Fruit fly (Drosophila melanogaster): Measurements from ENCODE around the gene Gmppb.

Gene Gmppb

dm6 chr3R:4775371-4775770, 35.9 kb upstream of the Gmppb start:
- peak; percentile 47 for TF ChIP-seq CG31627 (GFP tag; optimal IDR thresholded peaks at IDR 0.05)
- TF ChIP-seq CG1621 (tag; optimal IDR thresholded peaks at IDR 0.05): peak; percentile 37
- peak; percentile 27; the same call in 1 of the 3 replicates for TF ChIP-seq eg (GFP tag; IDR thresholded peaks at IDR 0.05)
- TF ChIP-seq Eip75B (GFP tag; optimal IDR thresholded peaks at IDR 0.05): no peak
- no peak for TF ChIP-seq spab (GFP tag; optimal IDR thresholded peaks at IDR 0.05)
- peak; percentile 31 for TF ChIP-seq Sox14 (GFP tag; optimal IDR thresholded peaks at IDR 0.05)
- peak; percentile 18 for TF ChIP-seq lz (GFP tag; optimal IDR thresholded peaks at IDR 0.05)
- peak; percentile 40 for TF ChIP-seq cyc (GFP tag; optimal IDR thresholded peaks at IDR 0.05)
- no peak for TF ChIP-seq Sox15 (GFP tag; optimal IDR thresholded peaks at IDR 0.05)
- no peak for TF ChIP-seq Ets96B (tag; optimal IDR thresholded peaks at IDR 0.05)
- no peak for TF ChIP-seq CG8632 (GFP tag; optimal IDR thresholded peaks at IDR 0.05)
- no peak for TF ChIP-seq fd59A (GFP tag; optimal IDR thresholded peaks at IDR 0.05)
- TF ChIP-seq acj6 (GFP tag; optimal IDR thresholded peaks at IDR 0.05): peak; percentile 29
- peak; percentile 43; the same call in 2 of the 3 replicates for TF ChIP-seq CG6163 (GFP tag; IDR thresholded peaks at IDR 0.05)
- TF ChIP-seq CG3032 (tag; optimal IDR thresholded peaks at IDR 0.05): peak; percentile 44
- TF ChIP-seq dac (GFP tag; optimal IDR thresholded peaks at IDR 0.05): no peak
- peak; percentile 37; the same call in 1 of the 2 replicates for TF ChIP-seq CG15336 (GFP tag; IDR thresholded peaks at IDR 0.05)
- TF ChIP-seq Ets21C (GFP tag; optimal IDR thresholded peaks at IDR 0.05): no peak

dm6 chr3R:4780262-4780661, 31.0 kb upstream of the Gmppb start, which contains the start of gene CG14655:
Gene CG14655 (minus strand): TSS chr3R:4780302.
- TF ChIP-seq Blimp-1 (GFP tag; optimal IDR thresholded peaks at IDR 0.05) (no peak), Sox102F (GFP tag; optimal IDR thresholded peaks at IDR 0.05) (no peak), ss (GFP tag; optimal IDR thresholded peaks at IDR 0.05) (no peak), Gug (GFP tag; IDR thresholded peaks at IDR 0.05) (no peak), CG15336 (GFP tag; IDR thresholded peaks at IDR 0.05) (no peak), CG32006 (GFP tag; optimal IDR thresholded peaks at IDR 0.05) (no peak), CG8632 (GFP tag; optimal IDR thresholded peaks at IDR 0.05) (no peak), Eip75B (GFP tag; optimal IDR thresholded peaks at IDR 0.05) (no peak), vri (GFP tag; optimal IDR thresholded peaks at IDR 0.05) (no peak), CG16779 (tag; optimal IDR thresholded peaks at IDR 0.05) (no peak), Eip93F (GFP tag; optimal IDR thresholded peaks at IDR 0.05) (no peak), CG8319 (GFP tag; optimal IDR thresholded peaks at IDR 0.05) (no peak)

dm6 chr3R:4780721-4781120, 30.5 kb upstream of the Gmppb start:
- TF ChIP-seq net (GFP tag; optimal IDR thresholded peaks at IDR 0.05): no peak
- no peak for TF ChIP-seq Sox14 (GFP tag; optimal IDR thresholded peaks at IDR 0.05)
- TF ChIP-seq acj6 (GFP tag; optimal IDR thresholded peaks at IDR 0.05): no peak
- no peak for TF ChIP-seq esn (GFP tag; optimal IDR thresholded peaks at IDR 0.05)
- TF ChIP-seq Hr4 (GFP tag; optimal IDR thresholded peaks at IDR 0.05): no peak
- no peak for TF ChIP-seq fd85E (GFP tag; optimal IDR thresholded peaks at IDR 0.05)
- TF ChIP-seq Sox102F (GFP tag; optimal IDR thresholded peaks at IDR 0.05): no peak
- no peak for TF ChIP-seq vri (GFP tag; optimal IDR thresholded peaks at IDR 0.05)
- no peak for TF ChIP-seq fd59A (GFP tag; optimal IDR thresholded peaks at IDR 0.05)
- no peak for TF ChIP-seq ss (GFP tag; optimal IDR thresholded peaks at IDR 0.05)
- TF ChIP-seq CG3032 (tag; optimal IDR thresholded peaks at IDR 0.05): no peak
- no peak for TF ChIP-seq fkh (GFP tag; optimal IDR thresholded peaks at IDR 0.05)
- no peak for TF ChIP-seq Blimp-1 (GFP tag; optimal IDR thresholded peaks at IDR 0.05)

dm6 chr3R:4784622-4785021, 26.6 kb upstream of the Gmppb start, which contains the start of gene Ccdc39:
Gene Ccdc39 (minus strand): TSS chr3R:4784722.
- TF ChIP-seq CG32006 (GFP tag; optimal IDR thresholded peaks at IDR 0.05) (no peak), Eip78C (GFP tag) (no peak), Hr38 (GFP tag; optimal IDR thresholded peaks at IDR 0.05) (no peak), CG8119 (GFP tag; IDR thresholded peaks at IDR 0.05) (no peak), Lpt (GFP tag; optimal IDR thresholded peaks at IDR 0.05) (no peak), Smox (GFP tag; optimal IDR thresholded peaks at IDR 0.05) (no peak), CG15336 (GFP tag; IDR thresholded peaks at IDR 0.05) (no peak), CG11762 (GFP tag; optimal IDR thresholded peaks at IDR 0.05; ENCODE audit: insufficient read depth) (no peak), Hr4 (GFP tag; optimal IDR thresholded peaks at IDR 0.05) (no peak), Eip93F (GFP tag; optimal IDR thresholded peaks at IDR 0.05) (no peak), Ets96B (tag; optimal IDR thresholded peaks at IDR 0.05) (no peak), CG16779 (tag; optimal IDR thresholded peaks at IDR 0.05) (no peak), Sox15 (GFP tag; optimal IDR thresholded peaks at IDR 0.05) (no peak), CG11294 (GFP tag; IDR thresholded peaks at IDR 0.05) (no peak), fkh (GFP tag; optimal IDR thresholded peaks at IDR 0.05) (no peak)
